Worm (Caenorhabditis elegans) whole organism, L4/young adult: ENCODE measurements around the gene twk-8.

Source experiments
- W03F9.2 ChIP-seq: fragments of 150-350 bp; optimal IDR thresholded peaks from 2 replicates; lab custom pipeline; 2014; ENCODE audit warnings: missing biosample characterization, missing genetic modification characterization
- dao-5 ChIP-seq: sonication (generic microtip); optimal IDR thresholded peaks from 2 replicates; lab custom pipeline; 2016; ENCODE audit warnings: missing genotype, missing genetic modification characterization, moderate library complexity, missing compliant biosample characterization
- him-1 ChIP-seq: sonication (generic microtip); optimal IDR thresholded peaks from 2 replicates; lab custom pipeline; 2016; ENCODE audit warnings: missing genotype, missing genetic modification reagents, missing genetic modification characterization, missing compliant biosample characterization

DNA sequence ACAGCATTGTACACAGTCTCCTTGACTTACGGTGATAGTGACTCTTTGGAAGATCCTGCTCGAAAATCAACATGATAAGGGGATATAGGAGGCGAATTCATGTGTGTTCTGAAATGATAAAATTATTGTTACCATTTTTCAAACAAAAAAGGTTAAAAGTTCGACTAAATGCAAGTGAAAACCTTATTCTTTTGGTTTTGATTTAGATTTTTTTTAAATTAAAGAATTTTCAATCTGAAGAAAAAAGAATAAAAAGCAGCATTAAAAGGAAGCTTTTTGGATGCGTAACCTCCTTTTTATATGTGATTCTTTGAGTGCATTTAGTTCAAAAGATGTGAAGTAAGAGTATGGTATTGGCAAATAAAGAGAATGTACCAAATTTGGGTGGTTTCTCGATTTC is 53.2 kb downstream of the twk-8 start, which contains the start of gene delm-1:
- TF ChIP-seq him-1 (tag; lab: Kevin White, UChicago), result no peak
- TF ChIP-seq dao-5 (tag; lab: Kevin White, UChicago), result no peak
- TF ChIP-seq W03F9.2 (tag; lab: Kevin White, UChicago), result no peak
